Worm (Caenorhabditis elegans): Measurements from ENCODE around the gene trx-3.

trx-3 gene

ce11 chrIV:4486738-4487137 is at the start of gene trx-3:
Gene trx-3, plus strand, starts transcription at chrIV:4487028.
- TF ChIP-seq ztf-23 (GFP tag; IDR thresholded peaks at IDR 0.05) (no peak), tab-1 (GFP tag; IDR thresholded peaks at IDR 0.05) (no peak)

- TF ChIP-seq ref-1 (GFP tag; conservative IDR thresholded peaks at IDR 0.05) (no peak), T22C8.4 (GFP tag; IDR thresholded peaks at IDR 0.05) (no peak), ztf-23 (GFP tag; IDR thresholded peaks at IDR 0.05) (no peak), cog-1 (tag; optimal IDR thresholded peaks at IDR 0.05) (no peak), tab-1 (GFP tag; IDR thresholded peaks at IDR 0.05) (no peak), ztf-29 (GFP tag; IDR thresholded peaks at IDR 0.05) (no peak), med-1 (GFP tag; optimal IDR thresholded peaks at IDR 0.05; ENCODE audit: insufficient read depth) (no peak), klf-2 (GFP tag; conservative IDR thresholded peaks at IDR 0.05) (no peak), flt-1 (GFP tag; IDR thresholded peaks at IDR 0.05) (no peak)
Observed at ce11 chrIV:4437825-4438224, 49.0 kb upstream of the trx-3 start.

- TF ChIP-seq T22C8.4 (GFP tag; IDR thresholded peaks at IDR 0.05) (no peak), cog-1 (tag; optimal IDR thresholded peaks at IDR 0.05) (no peak), ztf-23 (GFP tag; IDR thresholded peaks at IDR 0.05) (no peak), ref-1 (GFP tag; conservative IDR thresholded peaks at IDR 0.05) (no peak), med-1 (GFP tag; optimal IDR thresholded peaks at IDR 0.05; ENCODE audit: insufficient read depth) (no peak), tab-1 (GFP tag; IDR thresholded peaks at IDR 0.05) (no peak), flt-1 (GFP tag; IDR thresholded peaks at IDR 0.05) (no peak), ztf-29 (GFP tag; IDR thresholded peaks at IDR 0.05) (no peak), klf-2 (GFP tag; conservative IDR thresholded peaks at IDR 0.05) (no peak)
Observed at ce11 chrIV:4439190-4439589, 47.6 kb upstream of the trx-3 start, which contains the start of gene fbxb-74. Gene fbxb-74, minus strand, starts transcription at chrIV:4439290.

- TF ChIP-seq cog-1 (tag; optimal IDR thresholded peaks at IDR 0.05), result no peak
- TF ChIP-seq flt-1 (GFP tag; IDR thresholded peaks at IDR 0.05), result no peak
- no peak for TF ChIP-seq ztf-23 (GFP tag; IDR thresholded peaks at IDR 0.05)
- no peak for TF ChIP-seq tab-1 (GFP tag; IDR thresholded peaks at IDR 0.05)
- TF ChIP-seq med-1 (GFP tag; optimal IDR thresholded peaks at IDR 0.05; ENCODE audit: insufficient read depth), result no peak
- no peak for TF ChIP-seq ref-1 (GFP tag; conservative IDR thresholded peaks at IDR 0.05)
- no peak for TF ChIP-seq ztf-29 (GFP tag; IDR thresholded peaks at IDR 0.05)
- TF ChIP-seq klf-2 (GFP tag; conservative IDR thresholded peaks at IDR 0.05), result no peak
- TF ChIP-seq T22C8.4 (GFP tag; IDR thresholded peaks at IDR 0.05), result no peak
Observed at ce11 chrIV:4441077-4441476, 45.8 kb upstream of the trx-3 start, which contains the start of gene fbxb-75. Gene fbxb-75, minus strand, starts transcription at chrIV:4441177.

ce11 chrIV:4445711-4446290 is 41.0 kb upstream of the trx-3 start, which contains the start of the genes wapl-1 and htz-1:
Gene wapl-1, minus strand, starts transcription at chrIV:4445740.
Gene htz-1, plus strand, starts transcription at chrIV:4446216.
- 0 out of 2 replicates have a peak, but pooled peaks have one; percentile 54 for TF ChIP-seq ztf-23 (GFP tag; IDR thresholded peaks at IDR 0.05)
- TF ChIP-seq cog-1 (tag; optimal IDR thresholded peaks at IDR 0.05), result peak; percentile 32
- TF ChIP-seq flt-1 (GFP tag; IDR thresholded peaks at IDR 0.05), result peak; percentile 80
- no peak for TF ChIP-seq med-1 (GFP tag; optimal IDR thresholded peaks at IDR 0.05; ENCODE audit: insufficient read depth)
- TF ChIP-seq ztf-29 (GFP tag; IDR thresholded peaks at IDR 0.05), result no peak

ce11 chrIV:4446884-4447283 is 39.9 kb upstream of the trx-3 start:
- TF ChIP-seq ref-1 (GFP tag; conservative IDR thresholded peaks at IDR 0.05) (no peak), T22C8.4 (GFP tag; IDR thresholded peaks at IDR 0.05) (peak; percentile 82)

- no peak for TF ChIP-seq med-1 (GFP tag; optimal IDR thresholded peaks at IDR 0.05; ENCODE audit: insufficient read depth)
- 0 out of 2 replicates have a peak, but pooled peaks have one; percentile 1 for TF ChIP-seq T22C8.4 (GFP tag; IDR thresholded peaks at IDR 0.05)
Observed at ce11 chrIV:4447284-4447366, 39.7 kb upstream of the trx-3 start, which contains the start of gene chat-1. Gene chat-1, plus strand, starts transcription at chrIV:4447331.

- TF ChIP-seq tab-1 (GFP tag; IDR thresholded peaks at IDR 0.05), result no peak
- no peak for TF ChIP-seq T22C8.4 (GFP tag; IDR thresholded peaks at IDR 0.05)
- no peak for TF ChIP-seq ref-1 (GFP tag; conservative IDR thresholded peaks at IDR 0.05)
- TF ChIP-seq cog-1 (tag; optimal IDR thresholded peaks at IDR 0.05), result no peak
Observed at ce11 chrIV:4447367-4447766, 39.5 kb upstream of the trx-3 start.

- TF ChIP-seq cog-1 (tag; optimal IDR thresholded peaks at IDR 0.05) (no peak), med-1 (GFP tag; optimal IDR thresholded peaks at IDR 0.05; ENCODE audit: insufficient read depth) (no peak), tab-1 (GFP tag; IDR thresholded peaks at IDR 0.05) (no peak), flt-1 (GFP tag; IDR thresholded peaks at IDR 0.05) (no peak), ztf-29 (GFP tag; IDR thresholded peaks at IDR 0.05) (no peak), ztf-23 (GFP tag; IDR thresholded peaks at IDR 0.05) (no peak), ref-1 (GFP tag; conservative IDR thresholded peaks at IDR 0.05) (no peak)
Observed at ce11 chrIV:4448343-4448742, 38.5 kb upstream of the trx-3 start.

- TF ChIP-seq flt-1 (GFP tag; IDR thresholded peaks at IDR 0.05) (no peak), T22C8.4 (GFP tag; IDR thresholded peaks at IDR 0.05) (no peak), cog-1 (tag; optimal IDR thresholded peaks at IDR 0.05) (no peak), tab-1 (GFP tag; IDR thresholded peaks at IDR 0.05) (no peak), klf-2 (GFP tag; conservative IDR thresholded peaks at IDR 0.05) (no peak), ztf-23 (GFP tag; IDR thresholded peaks at IDR 0.05) (no peak), ztf-29 (GFP tag; IDR thresholded peaks at IDR 0.05) (no peak), med-1 (GFP tag; optimal IDR thresholded peaks at IDR 0.05; ENCODE audit: insufficient read depth) (no peak), ref-1 (GFP tag; conservative IDR thresholded peaks at IDR 0.05) (no peak)
Observed at ce11 chrIV:4449439-4449838, 37.4 kb upstream of the trx-3 start, which contains the start of gene R08C7.12. Gene R08C7.12, plus strand, starts transcription at chrIV:4449739.

- TF ChIP-seq cog-1 (tag; optimal IDR thresholded peaks at IDR 0.05), result no peak
- no peak for TF ChIP-seq ref-1 (GFP tag; conservative IDR thresholded peaks at IDR 0.05)
- no peak for TF ChIP-seq flt-1 (GFP tag; IDR thresholded peaks at IDR 0.05)
- no peak for TF ChIP-seq klf-2 (GFP tag; conservative IDR thresholded peaks at IDR 0.05)
- no peak for TF ChIP-seq ztf-23 (GFP tag; IDR thresholded peaks at IDR 0.05)
- TF ChIP-seq T22C8.4 (GFP tag; IDR thresholded peaks at IDR 0.05), result no peak
- no peak for TF ChIP-seq med-1 (GFP tag; optimal IDR thresholded peaks at IDR 0.05; ENCODE audit: insufficient read depth)
- TF ChIP-seq ztf-29 (GFP tag; IDR thresholded peaks at IDR 0.05), result no peak
- no peak for TF ChIP-seq tab-1 (GFP tag; IDR thresholded peaks at IDR 0.05)
Observed at ce11 chrIV:4449843-4450242, 37.0 kb upstream of the trx-3 start.
